Fruit fly (Drosophila melanogaster) whole organism, adult: ENCODE results near the gene CG6231.

Source experiments
- CG33017 ChIP-seq: fragments of 200-800 bp; sonication (Bioruptor generic); optimal IDR thresholded peaks from 2 replicates; lab custom pipeline; 2018; ENCODE audit warnings: missing biosample characterization, mild to moderate bottlenecking, missing genetic modification characterization, moderate library complexity
- CG7045 ChIP-seq: fragments of 200-800 bp; sonication (Bioruptor generic); optimal IDR thresholded peaks from 2 replicates; lab custom pipeline; 2017; ENCODE audit warnings: missing biosample characterization, mild to moderate bottlenecking, missing genetic modification characterization
- cic ChIP-seq: fragments of 200-800 bp; sonication (Bioruptor generic); optimal IDR thresholded peaks from 2 replicates; lab custom pipeline; 2017; ENCODE audit warnings: missing biosample characterization, mild to moderate bottlenecking, missing genetic modification characterization, moderate library complexity

dm6 chr3R:19672905-19673304, 40.4 kb upstream of the CG6231 start:
- no peak for TF ChIP-seq cic (GFP tag; lab: Kevin White, UChicago)
- TF ChIP-seq CG7045 (GFP tag; lab: Kevin White, UChicago) = no peak
- no peak for TF ChIP-seq CG33017
